Fruit fly (Drosophila melanogaster) whole organism, embryonic: ENCODE data around the gene Neto.

Experiments
- CG10147 ChIP-seq: fragments of 200-800 bp; sonication (Bioruptor generic); optimal IDR thresholded peaks from 2 replicates; lab custom pipeline; 2019; ENCODE audit warnings: missing biosample characterization, mild to moderate bottlenecking, missing genetic modification characterization, moderate library complexity
- CG11398 ChIP-seq: fragments of 200-800 bp; sonication (Bioruptor generic); optimal IDR thresholded peaks from 2 replicates; lab custom pipeline; 2016; ENCODE audit warnings: missing biosample characterization, missing genetic modification characterization
- CG11695 ChIP-seq: fragments of 200-800 bp; sonication (Bioruptor generic); IDR thresholded peaks from 3 replicates; pipeline ENCODE4 v1.3.6; 2022; ENCODE audit warnings: missing biosample characterization, missing genetic modification characterization
- CG1233 ChIP-seq: fragments of 200-800 bp; sonication (Bioruptor generic); optimal IDR thresholded peaks from 4 replicates; lab custom pipeline; 2018; ENCODE audit warnings: missing biosample characterization, mild to moderate bottlenecking, missing genetic modification characterization
- CG12659 ChIP-seq: fragments of 200-800 bp; sonication (Bioruptor generic); optimal IDR thresholded peaks from 3 replicates; lab custom pipeline; 2017; ENCODE audit warnings: mild to moderate bottlenecking, missing biosample characterization, missing genetic modification reagents, missing genetic modification characterization
- CG12744 ChIP-seq: fragments of 200-800 bp; sonication (Bioruptor generic); optimal IDR thresholded peaks from 2 replicates; lab custom pipeline; 2016; ENCODE audit warnings: missing biosample characterization, missing genetic modification characterization
- CG13296 ChIP-seq: fragments of 200-800 bp; sonication (Bioruptor generic); optimal IDR thresholded peaks from 3 replicates; lab custom pipeline; 2018; ENCODE audit warnings: missing biosample characterization, mild to moderate bottlenecking, missing genetic modification characterization
- CG13775 ChIP-seq: fragments of 200-800 bp; sonication (Bioruptor generic); optimal IDR thresholded peaks from 3 replicates; lab custom pipeline; 2017; ENCODE audit warnings: missing biosample characterization, mild to moderate bottlenecking, missing genetic modification characterization
- CG14441 ChIP-seq: fragments of 200-800 bp; sonication (Bioruptor generic); IDR thresholded peaks from 2 replicates; pipeline ENCODE4 v1.3.6; 2022; ENCODE audit warnings: missing biosample characterization, missing genetic modification characterization
- CG15073 ChIP-seq: fragments of 200-800 bp; sonication (Bioruptor generic); optimal IDR thresholded peaks from 2 replicates; lab custom pipeline; 2016; ENCODE audit warnings: missing biosample characterization, missing genetic modification characterization
- CG16779 ChIP-seq: fragments of 200-800 bp; sonication (Bioruptor generic); IDR thresholded peaks from 2 replicates; pipeline ENCODE4 v1.3.6; 2022; ENCODE audit warnings: missing biosample characterization, missing genetic modification characterization
- CG17912 ChIP-seq: fragments of 200-800 bp; sonication (Bioruptor generic); optimal IDR thresholded peaks from 2 replicates; lab custom pipeline; 2018; ENCODE audit warnings: missing biosample characterization, mild to moderate bottlenecking, missing genetic modification characterization
- CG31224 ChIP-seq: fragments of 200-800 bp; sonication (Bioruptor generic); IDR thresholded peaks from 2 replicates; pipeline ENCODE4 v1.3.6; 2022; ENCODE audit warnings: missing biosample characterization, missing genetic modification characterization
- CG33557 ChIP-seq: fragments of 200-800 bp; sonication (Bioruptor generic); optimal IDR thresholded peaks from 2 replicates; lab custom pipeline; 2019; ENCODE audit warnings: missing biosample characterization, mild to moderate bottlenecking, missing genetic modification characterization, moderate library complexity
- CG42726 ChIP-seq: fragments of 200-800 bp; sonication (Bioruptor generic); IDR thresholded peaks from 2 replicates; pipeline ENCODE4 v1.3.6; 2022; ENCODE audit warnings: missing biosample characterization, missing genetic modification characterization; ENCODE audit not compliant: partially characterized antibody
- CG8089 ChIP-seq: fragments of 200-800 bp; sonication (Bioruptor generic); optimal IDR thresholded peaks from 3 replicates; lab custom pipeline; 2016; ENCODE audit warnings: missing biosample characterization, missing genetic modification characterization
- CG8478 ChIP-seq: fragments of >200 bp; optimal IDR thresholded peaks from 2 replicates; lab custom pipeline; 2018
- CHES-1-like ChIP-seq: fragments of 200-800 bp; sonication (Bioruptor generic); optimal IDR thresholded peaks from 2 replicates; lab custom pipeline; 2016; ENCODE audit warnings: missing biosample characterization, missing genetic modification characterization
- D ChIP-seq, 2 experiments: fragments of 200-800 bp in 1 of 2; fragments of >200 bp in 1 of 2; sonication (Bioruptor generic) in 1 of 2; optimal IDR thresholded peaks; 2 replicates in 1 of 2; 3 replicates in 1 of 2; lab custom pipeline; 2017; ENCODE audit warnings: mild to moderate bottlenecking in 1 of 2, missing biosample characterization in 1 of 2, missing genetic modification characterization in 1 of 2, missing genetic modification reagents in 1 of 2
- Dbx ChIP-seq: fragments of 200-800 bp; sonication (Bioruptor generic); IDR thresholded peaks from 3 replicates; pipeline ENCODE4 v1.3.6; 2022; ENCODE audit warnings: missing biosample characterization, missing genetic modification characterization
- HmgD ChIP-seq: fragments of 200-800 bp; sonication (Bioruptor generic); optimal IDR thresholded peaks from 3 replicates; lab custom pipeline; 2016; ENCODE audit warnings: missing biosample characterization, missing genetic modification characterization
- Hmx ChIP-seq: fragments of 200-800 bp; sonication (Bioruptor generic); optimal IDR thresholded peaks from 2 replicates; lab custom pipeline; 2016; ENCODE audit warnings: missing biosample characterization, missing genetic modification characterization
- Lim3 ChIP-seq: fragments of 200-800 bp; sonication (Bioruptor generic); IDR thresholded peaks from 2 replicates; pipeline ENCODE4 v1.3.6; 2022; ENCODE audit warnings: missing biosample characterization, missing genetic modification characterization
- Mad ChIP-seq: fragments of 200-800 bp; sonication (Bioruptor generic); optimal IDR thresholded peaks from 2 replicates; lab custom pipeline; 2016; ENCODE audit warnings: missing biosample characterization, missing genetic modification characterization
- Max ChIP-seq: fragments of 200-800 bp; sonication (Bioruptor generic); optimal IDR thresholded peaks from 2 replicates; lab custom pipeline; 2016; ENCODE audit warnings: missing biosample characterization, mild to moderate bottlenecking, missing genetic modification characterization
- NC2β ChIP-seq: fragments of 200-800 bp; sonication (Bioruptor generic); optimal IDR thresholded peaks from 2 replicates; lab custom pipeline; 2016; ENCODE audit warnings: missing biosample characterization, missing genetic modification characterization
- Optix ChIP-seq: fragments of 200-800 bp; sonication (Bioruptor generic); IDR thresholded peaks from 3 replicates; pipeline ENCODE4 v1.3.6; 2022; ENCODE audit warnings: missing biosample characterization, missing genetic modification characterization
- Pdp1 ChIP-seq, 2 experiments: fragments of 200-800 bp; sonication (Bioruptor generic); optimal IDR thresholded peaks; 3 replicates each; lab custom pipeline; 2016; ENCODE audit warnings: missing biosample characterization in 2 of 2, missing genetic modification characterization in 2 of 2, mild to moderate bottlenecking in 1 of 2, moderate library complexity in 1 of 2
- Ptx1 ChIP-seq: fragments of 200-800 bp; sonication (Bioruptor generic); IDR thresholded peaks from 2 replicates; pipeline ENCODE4 v1.3.6; 2022; ENCODE audit warnings: missing biosample characterization, missing genetic modification characterization
- TFAM ChIP-seq: fragments of 200-800 bp; sonication (Bioruptor generic); optimal IDR thresholded peaks from 2 replicates; lab custom pipeline; 2017; ENCODE audit warnings: missing biosample characterization, missing genetic modification characterization, inconsistent platforms
- Trl ChIP-seq, 3 experiments: fragments of >200 bp in 2 of 3; fragments of 200-800 bp in 1 of 3; sonication (Bioruptor generic) in 1 of 3; optimal IDR thresholded peaks; 2 replicates in 1 of 3; 3 replicates in 2 of 3; lab custom pipeline; 2016 to 2017; ENCODE audit warnings: missing biosample characterization in 1 of 3, missing genetic modification characterization in 1 of 3
- abd-A ChIP-seq: fragments of 200-800 bp; sonication (Bioruptor generic); optimal IDR thresholded peaks from 3 replicates; lab custom pipeline; 2019; ENCODE audit warnings: missing biosample characterization, mild to moderate bottlenecking, missing genetic modification characterization, moderate library complexity
- al ChIP-seq: fragments of 200-800 bp; sonication (Bioruptor generic); IDR thresholded peaks from 2 replicates; pipeline ENCODE4 v1.3.6; 2022; ENCODE audit warnings: missing biosample characterization, missing genetic modification characterization
- bowl ChIP-seq: fragments of 200-800 bp; sonication (Bioruptor generic); IDR thresholded peaks from 2 replicates; pipeline ENCODE4 v1.3.6; 2022; ENCODE audit warnings: missing biosample characterization, missing genetic modification characterization
- croc ChIP-seq: fragments of 200-800 bp; sonication (Bioruptor generic); conservative IDR thresholded peaks from 3 replicates; pipeline ENCODE4 v1.3.6; 2022; ENCODE audit warnings: missing biosample characterization, missing genetic modification characterization
- da ChIP-seq: fragments of 200-800 bp; sonication (Bioruptor generic); optimal IDR thresholded peaks from 2 replicates; lab custom pipeline; 2016; ENCODE audit warnings: missing biosample characterization, missing genetic modification characterization
- emc ChIP-seq: fragments of 200-800 bp; sonication (Bioruptor generic); optimal IDR thresholded peaks from 2 replicates; lab custom pipeline; 2016; ENCODE audit warnings: missing biosample characterization, missing genetic modification characterization
- fd96Cb ChIP-seq: fragments of 200-800 bp; sonication (Bioruptor generic); optimal IDR thresholded peaks from 2 replicates; lab custom pipeline; 2018; ENCODE audit warnings: missing biosample characterization, mild to moderate bottlenecking, missing genetic modification characterization, moderate library complexity
- h ChIP-seq: fragments of >200 bp; optimal IDR thresholded peaks from 2 replicates; lab custom pipeline; 2017
- hkb ChIP-seq, 2 experiments: fragments of 200-800 bp in 1 of 2; fragments of >200 bp in 1 of 2; sonication (Bioruptor generic) in 1 of 2; IDR thresholded peaks in 1 of 2; optimal IDR thresholded peaks in 1 of 2; 2 replicates each; pipeline versions ENCODE4 v1.3.6 to Lab custom; 2017 to 2022; ENCODE audit warnings: missing biosample characterization in 1 of 2, missing genetic modification characterization in 1 of 2
- pb ChIP-seq: fragments of 200-800 bp; sonication (Bioruptor generic); optimal IDR thresholded peaks from 3 replicates; lab custom pipeline; 2016; ENCODE audit warnings: missing biosample characterization, missing genetic modification characterization
- pnt ChIP-seq: fragments of 200-800 bp; sonication (Bioruptor generic); optimal IDR thresholded peaks from 3 replicates; lab custom pipeline; 2016; ENCODE audit warnings: missing biosample characterization, missing genetic modification characterization
- prd ChIP-seq, 3 experiments: fragments of >200 bp in 2 of 3; fragments of 200-800 bp in 1 of 3; sonication (Bioruptor generic) in 1 of 3; optimal IDR thresholded peaks in 2 of 3; IDR thresholded peaks in 1 of 3; 2 replicates in 2 of 3; 3 replicates in 1 of 3; pipeline versions ENCODE4 v1.3.6 to Lab custom; 2017 to 2022; ENCODE audit warnings: missing biosample characterization in 1 of 3, missing genetic modification characterization in 1 of 3
- repo ChIP-seq: fragments of 200-800 bp; sonication (Bioruptor generic); optimal IDR thresholded peaks from 2 replicates; lab custom pipeline; 2016; ENCODE audit warnings: missing biosample characterization, missing genetic modification characterization
- run ChIP-seq: fragments of 200-800 bp; sonication (Bioruptor generic); optimal IDR thresholded peaks from 3 replicates; lab custom pipeline; 2018; ENCODE audit warnings: missing biosample characterization, mild to moderate bottlenecking, missing genetic modification characterization
- scrt ChIP-seq: fragments of 200-800 bp; sonication (Bioruptor generic); optimal IDR thresholded peaks from 2 replicates; lab custom pipeline; 2018; ENCODE audit warnings: missing biosample characterization, mild to moderate bottlenecking, missing genetic modification characterization, moderate library complexity
- so ChIP-seq: fragments of 200-800 bp; sonication (Bioruptor generic); IDR thresholded peaks from 3 replicates; pipeline ENCODE4 v1.3.6; 2022; ENCODE audit warnings: missing biosample characterization, missing genetic modification characterization
- sob ChIP-seq: fragments of 200-800 bp; sonication (Bioruptor generic); IDR thresholded peaks from 2 replicates; pipeline ENCODE4 v1.3.6; 2022; ENCODE audit warnings: missing biosample characterization, missing genetic modification characterization
- vnd ChIP-seq: fragments of 200-800 bp; sonication (Bioruptor generic); IDR thresholded peaks from 3 replicates; pipeline ENCODE4 v1.3.6; 2022; ENCODE audit warnings: missing biosample characterization, missing genetic modification characterization; ENCODE audit not compliant: partially characterized antibody
- zfh1 ChIP-seq: fragments of 200-800 bp; sonication (Bioruptor generic); IDR thresholded peaks from 3 replicates; pipeline ENCODE4 v1.3.6; 2022; ENCODE audit warnings: missing biosample characterization, missing genetic modification characterization

Neto gene

dm6 chrX:13568127-13568526 lies 122.4 kb downstream of the Neto start (continued):
- TF ChIP-seq croc: no peak
- no peak for TF ChIP-seq Optix (GFP tag; lab: Robert Waterston, UW)
- TF ChIP-seq pnt (GFP tag; lab: Kevin White, UChicago): no peak
- no peak for TF ChIP-seq hkb (optimal IDR thresholded peaks at IDR 0.05; lab: Kevin White, UChicago)
- no peak for TF ChIP-seq hkb (GFP tag; IDR thresholded peaks at IDR 0.05; lab: Robert Waterston, UW)
- 0 out of 2 replicates have a peak, but pooled peaks have one; percentile 48 for TF ChIP-seq sob
- TF ChIP-seq HmgD (GFP tag; lab: Kevin White, UChicago): no peak
- peak; percentile 30; the same call in 1 of the 3 replicates for TF ChIP-seq CG11695 (GFP tag; lab: Robert Waterston, UW)
- TF ChIP-seq CG13775 (GFP tag; lab: Kevin White, UChicago): no peak
- TF ChIP-seq CG17912 (GFP tag; lab: Kevin White, UChicago): no peak
- no peak for TF ChIP-seq D (optimal IDR thresholded peaks at IDR 0.05; lab: Kevin White, UChicago)
- no peak for TF ChIP-seq D (GFP tag; optimal IDR thresholded peaks at IDR 0.05; lab: Kevin White, UChicago)
- TF ChIP-seq Mad (GFP tag; lab: Kevin White, UChicago): no peak
- no peak for TF ChIP-seq Max (GFP tag; lab: Kevin White, UChicago)
- no peak for TF ChIP-seq scrt (GFP tag; lab: Kevin White, UChicago)
- TF ChIP-seq NC2β (GFP tag; lab: Kevin White, UChicago): no peak
- TF ChIP-seq emc: no peak
- no peak for TF ChIP-seq prd (optimal IDR thresholded peaks at IDR 0.05; lab: Kevin White, UChicago)
- TF ChIP-seq prd (GFP tag; IDR thresholded peaks at IDR 0.05; lab: Robert Waterston, UW): peak; percentile 54
- no peak for TF ChIP-seq so (GFP tag; lab: Robert Waterston, UW)
- TF ChIP-seq CG1233 (GFP tag; lab: Kevin White, UChicago): no peak
- no peak for TF ChIP-seq CG8478
- TF ChIP-seq CG31224 (GFP tag; lab: Robert Waterston, UW): no peak
- no peak for TF ChIP-seq TFAM
- TF ChIP-seq Lim3 (GFP tag; lab: Robert Waterston, UW): no peak
- no peak for TF ChIP-seq h (lab: Kevin White, UChicago)
- TF ChIP-seq CG33557 (GFP tag; lab: Kevin White, UChicago): no peak
- TF ChIP-seq Pdp1 (GFP tag; optimal IDR thresholded peaks at IDR 0.05; lab: Kevin White, UChicago): peak in 1 of 2 experiments; percentile 10
- TF ChIP-seq CG11398 (GFP tag; lab: Kevin White, UChicago): no peak
- TF ChIP-seq CG8089 (GFP tag; lab: Kevin White, UChicago): no peak
- TF ChIP-seq CG16779 (GFP tag; lab: Robert Waterston, UW): no peak
- TF ChIP-seq Trl (optimal IDR thresholded peaks at IDR 0.05; lab: Kevin White, UChicago): no peak
- TF ChIP-seq Trl (GFP tag; optimal IDR thresholded peaks at IDR 0.05; lab: Kevin White, UChicago): no peak
- TF ChIP-seq abd-A (tag; lab: Kevin White, UChicago): no peak
- no peak for TF ChIP-seq CG42726 (GFP tag; lab: Robert Waterston, UW)
- no peak for TF ChIP-seq al
- no peak for TF ChIP-seq run (tag; lab: Kevin White, UChicago)
- no peak for TF ChIP-seq CG12744 (GFP tag; lab: Kevin White, UChicago)
- TF ChIP-seq CG12659 (GFP tag; lab: Kevin White, UChicago): no peak
- TF ChIP-seq CHES-1-like: no peak
- no peak for TF ChIP-seq da
- TF ChIP-seq fd96Cb (tag; lab: Kevin White, UChicago): peak; percentile 18
- TF ChIP-seq CG13296 (GFP tag; lab: Kevin White, UChicago): peak; percentile 8
- TF ChIP-seq CG10147 (GFP tag; lab: Kevin White, UChicago): no peak
- no peak for TF ChIP-seq vnd (GFP tag; lab: Robert Waterston, UW)
- TF ChIP-seq repo: no peak
- no peak for TF ChIP-seq bowl (GFP tag; lab: Robert Waterston, UW)
- peak; percentile 45; the same call in 1 of the 2 replicates for TF ChIP-seq CG14441 (GFP tag; lab: Robert Waterston, UW)
- no peak for TF ChIP-seq CG15073 (GFP tag; lab: Kevin White, UChicago)
- TF ChIP-seq zfh1: peak; percentile 50; the same call in 1 of the 3 replicates
- TF ChIP-seq pb (GFP tag; lab: Kevin White, UChicago): no peak
- TF ChIP-seq Dbx (GFP tag; lab: Robert Waterston, UW): no peak
- peak; percentile 32; the same call in 1 of the 2 replicates for TF ChIP-seq Ptx1 (GFP tag; lab: Robert Waterston, UW)
- TF ChIP-seq Hmx (GFP tag; lab: Kevin White, UChicago): no peak
